Fruit fly (Drosophila melanogaster): ENCODE measurements around the gene Ref1.

The Ref1 gene

dm6 chr3R:7085455-7085854 lies 5.3 kb upstream of the Ref1 start (continued):
- TF ChIP-seq CG9727 (GFP tag; optimal IDR thresholded peaks at IDR 0.05) (no peak), Deaf1 (tag; optimal IDR thresholded peaks at IDR 0.05) (no peak), CG14860 (GFP tag; IDR thresholded peaks at IDR 0.05; ENCODE audit: partially characterized antibody) (no peak), fd3F (GFP tag; optimal IDR thresholded peaks at IDR 0.05) (no peak), gcm (GFP tag; optimal IDR thresholded peaks at IDR 0.05) (no peak), CG17359 (tag; optimal IDR thresholded peaks at IDR 0.05) (no peak), stwl (tag; optimal IDR thresholded peaks at IDR 0.05) (no peak), Dip3 (GFP tag; optimal IDR thresholded peaks at IDR 0.05) (no peak), Hr51 (GFP tag; optimal IDR thresholded peaks at IDR 0.05) (no peak), hb (GFP tag; IDR thresholded peaks at IDR 0.05; ENCODE audit: partially characterized antibody) (no peak), ssp (GFP tag; IDR thresholded peaks at IDR 0.05) (no peak), CG5180 (GFP tag; optimal IDR thresholded peaks at IDR 0.05) (no peak), CTCF (GFP tag; optimal IDR thresholded peaks at IDR 0.05) (no peak), CG1832 (GFP tag; optimal IDR thresholded peaks at IDR 0.05) (no peak), GATAe (GFP tag; conservative IDR thresholded peaks at IDR 0.05) (no peak), CG11456 (GFP tag; IDR thresholded peaks at IDR 0.05) (no peak), Med (GFP tag) (no peak), CG32772 (GFP tag; IDR thresholded peaks at IDR 0.05) (no peak), ttk (GFP tag; IDR thresholded peaks at IDR 0.05) (no peak), CG17568 (GFP tag; optimal IDR thresholded peaks at IDR 0.05) (no peak), bab2 (GFP tag; optimal IDR thresholded peaks at IDR 0.05) (no peak), CG8290 (GFP tag; optimal IDR thresholded peaks at IDR 0.05) (no peak), CG8290 (tag; optimal IDR thresholded peaks at IDR 0.05) (no peak), CG3726 (GFP tag; IDR thresholded peaks at IDR 0.05) (no peak), chinmo (GFP tag; IDR thresholded peaks at IDR 0.05; ENCODE audit: partially characterized antibody) (no peak), Fer1 (GFP tag; optimal IDR thresholded peaks at IDR 0.05) (no peak), CrebB (tag; optimal IDR thresholded peaks at IDR 0.05) (peak; percentile 0), scrt (GFP tag; optimal IDR thresholded peaks at IDR 0.05) (peak; percentile 21), corto (GFP tag; optimal IDR thresholded peaks at IDR 0.05) (no peak), CG10654 (GFP tag; optimal IDR thresholded peaks at IDR 0.05) (no peak), D19A (tag; optimal IDR thresholded peaks at IDR 0.05) (no peak), dmrt99B (tag; optimal IDR thresholded peaks at IDR 0.05) (no peak), Nf-YB (GFP tag; optimal IDR thresholded peaks at IDR 0.05) (no peak), Taf1 (GFP tag; IDR thresholded peaks at IDR 0.05) (no peak), CG13287 (GFP tag; IDR thresholded peaks at IDR 0.05; ENCODE audit: partially characterized antibody) (peak; percentile 22; the same call in 1 of the 2 replicates), Rx (GFP tag; IDR thresholded peaks at IDR 0.05) (no peak), CG12659 (GFP tag; optimal IDR thresholded peaks at IDR 0.05) (peak; percentile 8), insv (GFP tag; optimal IDR thresholded peaks at IDR 0.05) (no peak), Dad (GFP tag; optimal IDR thresholded peaks at IDR 0.05) (no peak), CG42726 (GFP tag; IDR thresholded peaks at IDR 0.05; ENCODE audit: partially characterized antibody) (no peak), Hr3 (GFP tag; optimal IDR thresholded peaks at IDR 0.05) (no peak), bsh (GFP tag; optimal IDR thresholded peaks at IDR 0.05) (no peak), Tbp (GFP tag; optimal IDR thresholded peaks at IDR 0.05) (no peak), lilli (GFP tag; optimal IDR thresholded peaks at IDR 0.05) (no peak), oc (tag; optimal IDR thresholded peaks at IDR 0.05) (no peak), Nf-YC (tag; optimal IDR thresholded peaks at IDR 0.05) (no peak), CG12299 (tag; optimal IDR thresholded peaks at IDR 0.05) (no peak), Aef1 (GFP tag; IDR thresholded peaks at IDR 0.05) (no peak), CG12155 (GFP tag; optimal IDR thresholded peaks at IDR 0.05) (no peak), ranshi (GFP tag; IDR thresholded peaks at IDR 0.05) (peak; percentile 39; the same call in 1 of the 2 replicates), CG4328 (GFP tag; optimal IDR thresholded peaks at IDR 0.05) (no peak), tup (GFP tag; optimal IDR thresholded peaks at IDR 0.05) (no peak)

Data from whole organism, embryonic.